Fruit fly (Drosophila melanogaster) whole organism, wandering third instar larva: ENCODE results near the gene CG31157.

Experiments
- CG32264 ChIP-seq: fragments of 200-800 bp; sonication (Bioruptor generic); optimal IDR thresholded peaks from 2 replicates; lab custom pipeline; 2016; ENCODE audit warnings: missing biosample characterization, missing genetic modification characterization
- Dif ChIP-seq: fragments of 200-275, 200-300 bp; sonication (Bioruptor generic); optimal IDR thresholded peaks from 2 replicates; lab custom pipeline; 2018; ENCODE audit warnings: missing biosample characterization, missing genetic modification characterization; ENCODE audit not compliant: partially characterized antibody
- Vsx2 ChIP-seq: fragments of 200-300, 225-300 bp; sonication (Bioruptor generic); optimal IDR thresholded peaks from 2 replicates; lab custom pipeline; 2018; ENCODE audit warnings: missing biosample characterization, missing genetic modification characterization; ENCODE audit not compliant: partially characterized antibody
- dsf ChIP-seq: sonication (Bioruptor generic); optimal IDR thresholded peaks from 2 replicates; lab custom pipeline; 2016; ENCODE audit warnings: missing biosample characterization, missing genetic modification characterization, borderline replicate concordance
- pan ChIP-seq: fragments of >200 bp; optimal IDR thresholded peaks from 2 replicates; lab custom pipeline; 2017

DNA sequence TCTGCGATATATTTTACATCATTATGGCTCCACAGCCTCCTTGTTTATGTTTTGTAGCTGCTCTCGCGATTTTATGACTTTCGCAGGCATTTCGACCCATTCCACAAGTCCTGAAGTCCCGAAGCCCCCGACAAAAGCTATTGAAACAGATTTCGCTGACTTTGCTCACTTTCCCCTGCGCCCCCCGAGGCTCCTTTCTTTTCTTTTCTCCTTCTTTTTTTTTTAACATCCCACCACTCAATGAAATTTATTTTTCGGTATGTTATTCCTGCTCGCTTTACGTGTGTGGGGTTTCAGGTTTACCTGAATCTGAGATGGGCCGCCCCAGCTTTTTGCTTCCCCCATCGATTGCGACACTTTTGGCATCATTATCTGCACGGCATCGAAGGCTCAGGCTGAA is 34.9 kb downstream of the CG31157 start:
- TF ChIP-seq Vsx2 (GFP tag; lab: Kevin White, UChicago) (no peak), CG32264 (GFP tag; lab: Kevin White, UChicago) (no peak), Dif (no peak), pan (no peak), dsf (GFP tag; lab: Kevin White, UChicago) (no peak)
